Worm (Caenorhabditis elegans) whole organism, young adult: ENCODE results near the gene Y57E12AL.2.

ENCODE experiments used
- B0019.2 ChIP-seq: fragments of 200-800 bp; sonication (Bioruptor generic); conservative IDR thresholded peaks from 2 replicates; pipeline ENCODE4 v1.3.6; 2022; ENCODE audit warnings: missing genetic modification reagents, missing genetic modification characterization, missing compliant biosample characterization
- C17E4.6 ChIP-seq: fragments of 200-800 bp; sonication (Bioruptor generic); IDR thresholded peaks from 2 replicates; pipeline ENCODE4 v1.3.6; 2022; ENCODE audit warnings: missing genetic modification reagents, missing genetic modification characterization, missing compliant biosample characterization
- F10E7.11 ChIP-seq: sonication (generic microtip); optimal IDR thresholded peaks from 2 replicates; lab custom pipeline; 2017; ENCODE audit warnings: mild to moderate bottlenecking, missing genetic modification characterization, moderate library complexity, missing compliant biosample characterization
- F23B12.7 ChIP-seq: sonication (generic microtip); optimal IDR thresholded peaks from 2 replicates; lab custom pipeline; 2017; ENCODE audit warnings: missing genetic modification characterization, mild to moderate bottlenecking, missing compliant biosample characterization, antibody characterized with exemption, moderate library complexity; ENCODE audit not compliant: insufficient read depth
- F37B4.10 ChIP-seq: fragments of 200-800 bp; sonication (Bioruptor generic); IDR thresholded peaks from 2 replicates; pipeline ENCODE4 v1.3.6; 2022; ENCODE audit warnings: missing genetic modification characterization, missing compliant biosample characterization
- K12H6.12 ChIP-seq: fragments of 200-800 bp; sonication (Bioruptor generic); optimal IDR thresholded peaks from 2 replicates; lab custom pipeline; 2018; ENCODE audit warnings: mild to moderate bottlenecking, missing genetic modification characterization, missing compliant biosample characterization
- Y95B8A.8 ChIP-seq: fragments of 200-800 bp; sonication (Bioruptor generic); IDR thresholded peaks from 2 replicates; pipeline ENCODE4 v1.3.6; 2022; ENCODE audit warnings: missing genetic modification reagents, missing genetic modification characterization, missing compliant biosample characterization
- ZK185.1 ChIP-seq: sonication (generic microtip); optimal IDR thresholded peaks from 2 replicates; lab custom pipeline; 2016; ENCODE audit warnings: mild to moderate bottlenecking, missing genetic modification characterization, missing compliant biosample characterization; ENCODE audit not compliant: poor library complexity, severe bottlenecking
- aptf-2 ChIP-seq: fragments of 200-800 bp; sonication (Bioruptor generic); conservative IDR thresholded peaks from 2 replicates; pipeline ENCODE4 v1.3.6; 2022; ENCODE audit warnings: missing genetic modification reagents, missing genetic modification characterization, missing compliant biosample characterization
- attf-3 ChIP-seq: fragments of 200-800 bp; sonication (Bioruptor generic); conservative IDR thresholded peaks from 2 replicates; pipeline ENCODE4 v1.3.6; 2022; ENCODE audit warnings: missing genetic modification reagents, missing genetic modification characterization, missing compliant biosample characterization
- attf-5 ChIP-seq: fragments of 200-800 bp; sonication (Bioruptor generic); optimal IDR thresholded peaks from 2 replicates; lab custom pipeline; 2018; ENCODE audit warnings: mild to moderate bottlenecking, missing genetic modification characterization, missing compliant biosample characterization
- ceh-58 ChIP-seq: fragments of 200-800 bp; sonication (Bioruptor generic); IDR thresholded peaks from 2 replicates; pipeline ENCODE4 v1.3.6; 2022; ENCODE audit warnings: missing genetic modification characterization, missing compliant biosample characterization
- ceh-91 ChIP-seq: fragments of 200-800 bp; sonication (Bioruptor generic); IDR thresholded peaks from 2 replicates; pipeline ENCODE4 v1.3.6; 2022; ENCODE audit warnings: missing genetic modification reagents, missing genetic modification characterization, missing compliant biosample characterization
- chd-7 ChIP-seq: sonication (generic microtip); optimal IDR thresholded peaks from 2 replicates; lab custom pipeline; 2016; ENCODE audit warnings: mild to moderate bottlenecking, missing genetic modification characterization, moderate library complexity, missing compliant biosample characterization
- dox-1 ChIP-seq: fragments of 200-800 bp; sonication (Bioruptor generic); IDR thresholded peaks from 2 replicates; pipeline ENCODE4 v1.3.6; 2022; ENCODE audit warnings: missing genetic modification reagents, missing genetic modification characterization, missing compliant biosample characterization
- dpl-1 ChIP-seq: fragments of 150-350 bp; optimal IDR thresholded peaks from 2 replicates; lab custom pipeline; 2014; ENCODE audit warnings: missing biosample characterization, missing genetic modification reagents, missing genetic modification characterization
- egl-18 ChIP-seq: fragments of 200-800 bp; sonication (Bioruptor generic); IDR thresholded peaks from 2 replicates; pipeline ENCODE4 v1.3.6; 2022; ENCODE audit warnings: missing genetic modification reagents, missing genetic modification characterization, missing compliant biosample characterization
- egrh-3 ChIP-seq: fragments of 200-800 bp; sonication (Bioruptor generic); IDR thresholded peaks from 2 replicates; pipeline ENCODE4 v1.3.6; 2022; ENCODE audit warnings: missing genetic modification reagents, missing genetic modification characterization, missing compliant biosample characterization
- ekl-4 ChIP-seq: fragments of 200-800 bp; sonication (Bioruptor generic); IDR thresholded peaks from 2 replicates; pipeline ENCODE4 v1.3.6; 2022; ENCODE audit warnings: missing genetic modification reagents, missing genetic modification characterization, missing compliant biosample characterization
- ets-4 ChIP-seq: fragments of 200-800 bp; sonication (Bioruptor generic); optimal IDR thresholded peaks from 2 replicates; lab custom pipeline; 2018; ENCODE audit warnings: mild to moderate bottlenecking, missing genetic modification characterization, missing compliant biosample characterization
- fkh-3 ChIP-seq: sonication (generic microtip); optimal IDR thresholded peaks from 2 replicates; lab custom pipeline; 2016; ENCODE audit warnings: mild to moderate bottlenecking, missing genetic modification characterization, missing compliant biosample characterization
- hlh-26 ChIP-seq: fragments of 200-800 bp; sonication (Bioruptor generic); conservative IDR thresholded peaks from 2 replicates; pipeline ENCODE4 v1.3.6; 2022; ENCODE audit warnings: missing genetic modification reagents, missing genetic modification characterization, missing compliant biosample characterization
- lin-35 ChIP-seq, 3 experiments: fragments of 150-350 bp in 2 of 3; sonication (generic microtip) in 1 of 3; optimal IDR thresholded peaks; 2 replicates each; lab custom pipeline; 2014 to 2018; ENCODE audit warnings: missing biosample characterization in 3 of 3, missing genetic modification characterization in 3 of 3, missing genetic modification reagents in 3 of 3
- lin-40 ChIP-seq: sonication (generic microtip); optimal IDR thresholded peaks from 2 replicates; lab custom pipeline; 2016; ENCODE audit warnings: missing genetic modification characterization, mild to moderate bottlenecking, missing compliant biosample characterization, missing genotype, missing genetic modification reagents
- lin-54 ChIP-seq: fragments of 200-800 bp; sonication (Bioruptor generic); optimal IDR thresholded peaks from 2 replicates; lab custom pipeline; 2018; ENCODE audit warnings: mild to moderate bottlenecking, missing genetic modification characterization, missing compliant biosample characterization
- lir-1 ChIP-seq: fragments of 200-800 bp; sonication (Bioruptor generic); conservative IDR thresholded peaks from 2 replicates; pipeline ENCODE4 v1.3.6; 2022; ENCODE audit warnings: missing genetic modification reagents, missing genetic modification characterization, missing compliant biosample characterization
- madf-10 ChIP-seq: sonication (generic microtip); optimal IDR thresholded peaks from 2 replicates; lab custom pipeline; 2016; ENCODE audit warnings: mild to moderate bottlenecking, missing genetic modification characterization, missing compliant biosample characterization
- madf-6 ChIP-seq: fragments of 200-800 bp; sonication (Bioruptor generic); IDR thresholded peaks from 2 replicates; pipeline ENCODE4 v1.3.6; 2022; ENCODE audit warnings: missing genetic modification reagents, missing genetic modification characterization, missing compliant biosample characterization
- mcd-1 ChIP-seq: fragments of 200-800 bp; sonication (Bioruptor generic); IDR thresholded peaks from 2 replicates; pipeline ENCODE4 v1.3.6; 2022; ENCODE audit warnings: missing genetic modification reagents, missing genetic modification characterization, missing compliant biosample characterization
- nfya-1 ChIP-seq: sonication (generic microtip); optimal IDR thresholded peaks from 2 replicates; lab custom pipeline; 2017; ENCODE audit warnings: antibody characterized with exemption, missing compliant biosample characterization, missing genetic modification characterization, borderline replicate concordance; ENCODE audit not compliant: insufficient read depth
- nfyb-1 ChIP-seq: fragments of 200-800 bp; sonication (Bioruptor generic); IDR thresholded peaks from 2 replicates; pipeline ENCODE4 v1.3.6; 2022; ENCODE audit warnings: missing genetic modification reagents, missing genetic modification characterization, missing compliant biosample characterization
- pha-4 ChIP-seq: fragments of 150-350 bp; sonication (generic microtip); optimal IDR thresholded peaks from 2 replicates; lab custom pipeline; 2014; ENCODE audit warnings: missing biosample characterization, missing genetic modification reagents, missing genetic modification characterization
- rec-8 ChIP-seq, 2 experiments: sonication (generic microtip); optimal IDR thresholded peaks; 2 replicates each; lab custom pipeline; 2016; ENCODE audit warnings: mild to moderate bottlenecking in 2 of 2, missing genetic modification characterization in 2 of 2, missing genetic modification reagents in 2 of 2, missing genotype in 2 of 2, missing biosample characterization in 1 of 2, missing compliant biosample characterization in 1 of 2, moderate library complexity in 1 of 2
- repo-1 ChIP-seq: sonication (generic microtip); optimal IDR thresholded peaks from 2 replicates; lab custom pipeline; 2017; ENCODE audit warnings: mild to moderate bottlenecking, missing genetic modification characterization, missing compliant biosample characterization
- sea-2 ChIP-seq: fragments of 200-800 bp; sonication (Bioruptor generic); IDR thresholded peaks from 2 replicates; pipeline ENCODE4 v1.3.6; 2022; ENCODE audit warnings: missing genetic modification characterization, missing compliant biosample characterization
- snpc-4 ChIP-seq, 5 experiments: fragments of 150-350 bp in 1 of 5; sonication (generic microtip) in 4 of 5; optimal IDR thresholded peaks; 2 replicates each; lab custom pipeline; 2014 to 2018; ENCODE audit warnings: missing genetic modification characterization in 5 of 5, missing biosample characterization in 3 of 5, antibody characterized with exemption in 2 of 5, mild to moderate bottlenecking in 2 of 5, missing compliant biosample characterization in 2 of 5, missing genotype in 2 of 5, moderate library complexity in 2 of 5, missing genetic modification reagents in 1 of 5
- tbp1 ChIP-seq: fragments of 200-800 bp; sonication (Bioruptor generic); optimal IDR thresholded peaks from 2 replicates; lab custom pipeline; 2018; ENCODE audit warnings: mild to moderate bottlenecking, missing genetic modification characterization, missing compliant biosample characterization
- tbx-9 ChIP-seq: sonication (generic microtip); optimal IDR thresholded peaks from 2 replicates; lab custom pipeline; 2016; ENCODE audit warnings: borderline replicate concordance, missing genetic modification characterization, inconsistent platforms, missing compliant biosample characterization
- zim-3 ChIP-seq: sonication (generic microtip); optimal IDR thresholded peaks from 2 replicates; lab custom pipeline; 2017; ENCODE audit warnings: mild to moderate bottlenecking, missing genetic modification characterization, moderate library complexity, missing compliant biosample characterization
- ztf-18 ChIP-seq: sonication (generic microtip); optimal IDR thresholded peaks from 2 replicates; lab custom pipeline; 2016; ENCODE audit warnings: missing genotype, mild to moderate bottlenecking, missing genetic modification characterization, missing compliant biosample characterization
- ztf-22 ChIP-seq: fragments of 200-800 bp; sonication (Bioruptor generic); optimal IDR thresholded peaks from 2 replicates; lab custom pipeline; 2018; ENCODE audit warnings: mild to moderate bottlenecking, missing genetic modification characterization, moderate library complexity, missing compliant biosample characterization
- ztf-28 ChIP-seq: fragments of 200-800 bp; sonication (Bioruptor generic); IDR thresholded peaks from 2 replicates; pipeline ENCODE4 v1.3.6; 2022; ENCODE audit warnings: missing genetic modification reagents, missing genetic modification characterization, missing compliant biosample characterization

The Y57E12AL.2 gene

DNA sequence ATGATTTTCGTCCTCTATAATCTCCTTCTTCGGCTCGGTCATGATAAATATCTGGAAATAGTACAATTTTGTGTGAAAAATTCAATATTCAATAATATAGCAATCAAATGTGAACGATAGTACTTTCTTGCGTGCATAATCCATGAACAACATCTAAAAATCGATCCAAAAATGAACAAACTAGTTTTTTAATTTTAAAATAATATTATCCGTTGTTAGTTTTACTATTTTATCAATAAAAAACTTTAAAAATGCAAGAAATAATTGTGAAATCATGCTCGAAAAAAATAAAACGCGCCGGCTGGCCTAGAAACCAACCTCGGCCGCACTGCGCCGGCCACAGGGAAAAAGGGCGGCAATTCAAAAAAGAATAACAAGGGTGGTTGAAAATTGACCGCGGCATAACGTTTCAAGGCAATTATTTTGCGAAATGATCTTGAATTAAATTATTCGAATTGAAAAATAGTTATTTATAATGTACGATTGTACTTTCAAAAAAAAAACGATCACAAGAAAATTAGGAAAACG, 26.8 kb downstream of the Y57E12AL.2 start, which contains the start of gene mys-1 (continued):
- TF ChIP-seq ZK185.1 (peak; percentile 61), madf-6 (peak; percentile 49), ekl-4 (GFP tag; lab: Robert Waterston, UW) (no peak), lin-54 (GFP tag; lab: Kevin White, UChicago) (peak; percentile 99), ztf-18 (tag; lab: Kevin White, UChicago) (peak; percentile 32), repo-1 (no peak), F23B12.7 (tag; lab: Kevin White, UChicago) (peak; percentile 26), ets-4 (GFP tag; lab: Kevin White, UChicago) (no peak), dox-1 (GFP tag; lab: Robert Waterston, UW) (peak; percentile 51; the same call in 1 of the 2 replicates), hlh-26 (no peak), F10E7.11 (no peak), lin-35 (GFP tag; optimal IDR thresholded peaks at IDR 0.05; lab: Kevin White, UChicago) (peak in 2 of 3 experiments; percentile 45 to 92), egrh-3 (peak; percentile 6; the same call in 1 of the 2 replicates), chd-7 (tag; lab: Kevin White, UChicago) (no peak), lir-1 (GFP tag; lab: Robert Waterston, UW) (no peak), attf-3 (GFP tag; lab: Robert Waterston, UW) (0 out of 2 replicates have a peak, but pooled peaks have one; percentile 42), snpc-4 (GFP tag; optimal IDR thresholded peaks at IDR 0.05; lab: Kevin White, UChicago) (peak; percentile 42), snpc-4 (tag; optimal IDR thresholded peaks at IDR 0.05; lab: Kevin White, UChicago) (peak in 1 of 4 experiments; percentile 7), ztf-28 (GFP tag; lab: Robert Waterston, UW) (no peak), nfya-1 (tag; lab: Kevin White, UChicago) (no peak), tbp1 (GFP tag; lab: Kevin White, UChicago) (peak; percentile 14), attf-5 (peak; percentile 17), ceh-91 (GFP tag; lab: Robert Waterston, UW) (no peak), dpl-1 (GFP tag; lab: Kevin White, UChicago) (peak; percentile 86), zim-3 (tag; lab: Kevin White, UChicago) (no peak), aptf-2 (no peak), K12H6.12 (tag; lab: Kevin White, UChicago) (peak; percentile 10), sea-2 (GFP tag; lab: Robert Waterston, UW) (no peak), madf-10 (tag; lab: Kevin White, UChicago) (peak; percentile 11), C17E4.6 (GFP tag; lab: Robert Waterston, UW) (no peak)
- TF ChIP-seq, all 124 proteins: peak for 24

DNA sequence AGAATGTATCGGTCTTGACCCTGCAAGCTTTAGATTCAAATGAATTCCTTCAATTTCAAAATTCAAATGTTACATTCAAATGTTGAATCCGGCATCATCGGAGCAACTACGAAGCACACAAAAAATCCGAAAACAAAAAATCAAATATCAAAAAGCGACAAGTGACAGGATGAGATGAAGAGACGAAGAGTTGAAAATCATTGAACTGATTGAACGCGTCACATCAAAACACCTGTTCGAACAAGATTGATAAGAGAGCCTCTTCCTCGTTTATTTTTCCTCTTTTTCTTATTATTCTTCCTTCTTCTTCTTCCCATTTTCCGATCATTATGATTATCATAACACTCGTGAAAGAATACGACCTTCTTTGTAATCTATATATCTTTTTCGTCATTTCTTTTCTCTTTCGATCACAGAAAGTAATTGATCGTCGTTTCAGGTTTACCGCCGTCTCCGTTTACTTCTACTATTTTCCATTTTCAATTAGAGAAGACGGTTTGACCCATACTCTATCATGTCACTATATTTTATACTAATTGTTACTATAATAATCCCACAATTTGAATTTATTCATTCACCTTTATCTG, 27.7 kb downstream of the Y57E12AL.2 start, which contains the start of gene VC5.2:
TSS of gene VC5.2 (plus strand) at position 439 of the 587 bp plus-strand sequence.
- TF ChIP-seq B0019.2 (no peak), Y95B8A.8 (GFP tag; lab: Robert Waterston, UW) (no peak), nfyb-1 (GFP tag; lab: Robert Waterston, UW) (no peak), ztf-18 (tag; lab: Kevin White, UChicago) (no peak), pha-4 (tag; lab: Kevin White, UChicago) (no peak), F37B4.10 (GFP tag; lab: Robert Waterston, UW) (no peak), fkh-3 (tag; lab: Kevin White, UChicago) (no peak), K12H6.12 (tag; lab: Kevin White, UChicago) (no peak), ceh-58 (GFP tag; lab: Robert Waterston, UW) (no peak), madf-10 (tag; lab: Kevin White, UChicago) (no peak), tbx-9 (tag; lab: Kevin White, UChicago) (no peak), ets-4 (GFP tag; lab: Kevin White, UChicago) (no peak), ceh-91 (GFP tag; lab: Robert Waterston, UW) (no peak), lin-40 (no peak), rec-8 (tag; optimal IDR thresholded peaks at IDR 0.05; lab: Kevin White, UChicago) (no peak), egl-18 (GFP tag; lab: Robert Waterston, UW) (no peak), ztf-22 (no peak), mcd-1 (GFP tag; lab: Robert Waterston, UW) (no peak)
